Worm (Caenorhabditis elegans): ENCODE measurements around the gene T06E4.21.

DNA sequence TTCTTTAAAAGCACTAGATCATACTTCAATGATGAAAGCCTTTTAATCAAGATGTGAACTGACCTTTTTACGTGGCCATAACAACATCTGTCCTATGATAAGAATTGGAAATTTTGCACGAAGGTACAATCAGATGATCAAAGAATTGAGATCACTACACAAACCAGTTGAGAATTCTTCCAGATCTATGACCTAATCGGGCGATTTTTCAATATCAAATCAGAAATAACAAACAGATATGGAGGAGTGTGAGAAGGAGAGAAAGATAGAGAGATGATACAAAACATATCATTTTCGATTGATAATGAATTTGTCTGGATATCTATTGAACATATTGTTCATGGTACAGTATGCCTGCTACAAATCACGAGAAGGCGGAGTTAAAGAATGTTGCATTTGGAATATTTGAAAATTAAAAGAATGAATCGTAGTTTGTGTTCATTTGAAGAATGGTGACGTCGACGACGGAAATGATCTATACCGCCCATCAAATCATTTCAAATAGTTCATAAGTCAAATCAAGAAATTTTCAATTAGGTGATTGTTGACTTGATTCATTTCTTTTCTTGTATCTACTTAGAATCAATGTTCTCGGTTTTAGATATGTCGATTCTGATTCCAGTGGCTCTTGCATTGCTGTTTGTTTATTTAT is 2.9 kb downstream of the T06E4.21 start, which contains the start of gene cyp-29A4:
- no peak for TF ChIP-seq him-1 (tag; optimal IDR thresholded peaks at IDR 0.05)
- TF ChIP-seq W03F9.2 (tag; optimal IDR thresholded peaks at IDR 0.05), result no peak
- TF ChIP-seq dao-5 (tag; optimal IDR thresholded peaks at IDR 0.05), result no peak

Measured in whole organism, L4/young adult.